Worm (Caenorhabditis elegans): ENCODE results near the gene ctps-1.

- TF ChIP-seq ztf-29 (GFP tag; IDR thresholded peaks at IDR 0.05) (no peak), flt-1 (GFP tag; IDR thresholded peaks at IDR 0.05) (no peak), cog-1 (tag; optimal IDR thresholded peaks at IDR 0.05) (no peak), med-1 (GFP tag; optimal IDR thresholded peaks at IDR 0.05; ENCODE audit: insufficient read depth) (no peak), ztf-23 (GFP tag; IDR thresholded peaks at IDR 0.05) (no peak), klf-2 (GFP tag; conservative IDR thresholded peaks at IDR 0.05) (no peak)
Measured at ce11 chrV:16778540-16779280, 16.0 kb upstream of the ctps-1 start.
